Fruit fly (Drosophila melanogaster): ENCODE measurements around the gene CG7634.

Gene CG7634

dm6 chr3L:21538893-21539244 is 26.4 kb upstream of the CG7634 start:
- no peak for TF ChIP-seq spab (GFP tag; optimal IDR thresholded peaks at IDR 0.05)
- TF ChIP-seq CG9139 (GFP tag; optimal IDR thresholded peaks at IDR 0.05) = no peak
- TF ChIP-seq CG10669 (GFP tag; optimal IDR thresholded peaks at IDR 0.05) = no peak

- TF ChIP-seq CG8319 (GFP tag; optimal IDR thresholded peaks at IDR 0.05) (no peak), lz (GFP tag; optimal IDR thresholded peaks at IDR 0.05) (peak; percentile 63), Ets21C (GFP tag; optimal IDR thresholded peaks at IDR 0.05) (peak; percentile 39), Eip78C (GFP tag) (peak; percentile 80), CG11762 (GFP tag; optimal IDR thresholded peaks at IDR 0.05; ENCODE audit: insufficient read depth) (no peak), cyc (GFP tag; optimal IDR thresholded peaks at IDR 0.05) (peak; percentile 60), CG31627 (GFP tag; optimal IDR thresholded peaks at IDR 0.05) (peak; percentile 67), CG11902 (GFP tag; optimal IDR thresholded peaks at IDR 0.05) (peak; percentile 55), Sox15 (GFP tag; optimal IDR thresholded peaks at IDR 0.05) (peak; percentile 54), CG3032 (tag; optimal IDR thresholded peaks at IDR 0.05) (peak; percentile 30), Sox14 (GFP tag; optimal IDR thresholded peaks at IDR 0.05) (peak; percentile 25), esn (GFP tag; optimal IDR thresholded peaks at IDR 0.05) (peak; percentile 67), CG32006 (GFP tag; optimal IDR thresholded peaks at IDR 0.05) (no peak), vri (GFP tag; optimal IDR thresholded peaks at IDR 0.05) (peak; percentile 66), Hr4 (GFP tag; optimal IDR thresholded peaks at IDR 0.05) (peak; percentile 61)
These were observed 25.7 kb upstream of the CG7634 start, which contains the start of the genes COX8 and VhaM9.7-b for dm6 chr3L:21539245-21540196. Gene COX8, minus strand, starts transcription at chr3L:21539447. Gene VhaM9.7-b, plus strand, starts transcription at chr3L:21539862.

dm6 chr3L:21542059-21542458 is 23.2 kb upstream of the CG7634 start, which contains the start of gene CG33290:
Gene CG33290, plus strand, starts transcription at chr3L:21542359.
- no peak for TF ChIP-seq acj6 (GFP tag; optimal IDR thresholded peaks at IDR 0.05)
- TF ChIP-seq CG8632 (GFP tag; optimal IDR thresholded peaks at IDR 0.05) = no peak
- no peak for TF ChIP-seq Eip78C (GFP tag)
- no peak for TF ChIP-seq CG6276 (GFP tag; optimal IDR thresholded peaks at IDR 0.05)
- no peak for TF ChIP-seq CG10669 (GFP tag; optimal IDR thresholded peaks at IDR 0.05)
- no peak for TF ChIP-seq CG31627 (GFP tag; optimal IDR thresholded peaks at IDR 0.05)
- no peak for TF ChIP-seq Hr4 (GFP tag; optimal IDR thresholded peaks at IDR 0.05)
- TF ChIP-seq CG6808 (GFP tag; optimal IDR thresholded peaks at IDR 0.05) = no peak
- TF ChIP-seq CG3919 (GFP tag; optimal IDR thresholded peaks at IDR 0.05) = no peak
- TF ChIP-seq dac (GFP tag; optimal IDR thresholded peaks at IDR 0.05) = no peak
- TF ChIP-seq CG6163 (GFP tag; IDR thresholded peaks at IDR 0.05) = no peak

dm6 chr3L:21554752-21555151 is 10.5 kb upstream of the CG7634 start, which contains the start of gene Wnk:
Gene Wnk, minus strand, starts transcription at chr3L:21554928.
- TF ChIP-seq ss (GFP tag; optimal IDR thresholded peaks at IDR 0.05) (no peak), CG6808 (GFP tag; optimal IDR thresholded peaks at IDR 0.05) (no peak), svp (GFP tag) (no peak), Eip78C (GFP tag) (no peak), CG1621 (tag; optimal IDR thresholded peaks at IDR 0.05) (no peak), CG11294 (GFP tag; IDR thresholded peaks at IDR 0.05) (no peak), CG8319 (GFP tag; optimal IDR thresholded peaks at IDR 0.05) (no peak), CG8119 (GFP tag; IDR thresholded peaks at IDR 0.05) (no peak), Ets21C (GFP tag; optimal IDR thresholded peaks at IDR 0.05) (no peak), OdsH (GFP tag; optimal IDR thresholded peaks at IDR 0.05) (no peak), achi (GFP tag; optimal IDR thresholded peaks at IDR 0.05) (no peak)

Measured in whole organism, prepupa.